Worm (Caenorhabditis elegans) whole organism, mixed stage, embryonic: Measurements from ENCODE around the gene ZC190.5.

Experiments
- nhr-2 ChIP-seq: fragments of 150-350 bp; optimal IDR thresholded peaks from 2 replicates; lab custom pipeline; 2014; ENCODE audit warnings: missing biosample characterization, missing genetic modification characterization
- sptf-1 ChIP-seq: sonication (generic microtip); optimal IDR thresholded peaks from 2 replicates; lab custom pipeline; 2017; ENCODE audit warnings: mild to moderate bottlenecking, missing genetic modification characterization, moderate library complexity, missing compliant biosample characterization
- ztf-11 ChIP-seq: fragments of 150-350 bp; optimal IDR thresholded peaks from 2 replicates; lab custom pipeline; 2014; ENCODE audit warnings: missing biosample characterization, missing genetic modification characterization

- TF ChIP-seq ztf-11 (no peak), sptf-1 (tag; lab: Kevin White, UChicago) (no peak), nhr-2 (tag; lab: Kevin White, UChicago) (no peak)
Measured at ce11 chrV:8665765-8666164, 7.6 kb downstream of the ZC190.5 start, which contains the start of gene ZC190.4.
